Fruit fly (Drosophila melanogaster) whole organism, embryonic: ENCODE results near the gene TBC1D16.
A peak's percentile ranks its signal among the peaks of the same experiment; 100 is the strongest.

Experiments used
- Awh ChIP-seq: fragments of 200-800 bp; sonication (Bioruptor generic); IDR thresholded peaks from 2 replicates; pipeline ENCODE4, ENCODE4 v1.3.6; 2022; ENCODE audit warnings: missing biosample characterization, missing genetic modification characterization
- CG10959 ChIP-seq: fragments of 200-800 bp; sonication (Bioruptor generic); IDR thresholded peaks from 2 replicates; pipeline ENCODE4 v1.3.6; 2022; ENCODE audit warnings: missing biosample characterization, missing genetic modification characterization
- CG11456 ChIP-seq: fragments of 200-800 bp; sonication (Bioruptor generic); IDR thresholded peaks from 3 replicates; pipeline ENCODE4 v1.3.6; 2022; ENCODE audit warnings: missing biosample characterization, missing genetic modification characterization
- CG12155 ChIP-seq: fragments of 200-800 bp; sonication (Bioruptor generic); optimal IDR thresholded peaks from 3 replicates; lab custom pipeline; 2016; ENCODE audit warnings: missing biosample characterization, missing genetic modification characterization
- CG12391 ChIP-seq: fragments of 200-800 bp; sonication (Bioruptor generic); optimal IDR thresholded peaks from 3 replicates; lab custom pipeline; 2018; ENCODE audit warnings: missing biosample characterization, mild to moderate bottlenecking, missing genetic modification characterization, moderate library complexity
- CG14014 ChIP-seq: fragments of 200-800 bp; sonication (Bioruptor generic); IDR thresholded peaks from 2 replicates; pipeline ENCODE4 v1.3.6; 2022; ENCODE audit warnings: missing biosample characterization, missing genetic modification characterization
- CG31224 ChIP-seq: fragments of 200-800 bp; sonication (Bioruptor generic); IDR thresholded peaks from 2 replicates; pipeline ENCODE4 v1.3.6; 2022; ENCODE audit warnings: missing biosample characterization, missing genetic modification characterization
- CG31441 ChIP-seq: fragments of 200-800 bp; sonication (Bioruptor generic); IDR thresholded peaks from 2 replicates; pipeline ENCODE4 v1.3.6; 2022; ENCODE audit warnings: missing biosample characterization, missing genetic modification characterization
- CG3407 ChIP-seq: fragments of 200-800 bp; sonication (Bioruptor generic); optimal IDR thresholded peaks from 2 replicates; lab custom pipeline; 2018; ENCODE audit warnings: missing biosample characterization, mild to moderate bottlenecking, missing genetic modification characterization
- CG34224 ChIP-seq: fragments of 200-800 bp; sonication (Bioruptor generic); IDR thresholded peaks from 3 replicates; pipeline ENCODE4 v1.3.6; 2022; ENCODE audit warnings: missing biosample characterization, missing genetic modification characterization; ENCODE audit not compliant: partially characterized antibody
- CG34376 ChIP-seq: fragments of 200-800 bp; sonication (Bioruptor generic); optimal IDR thresholded peaks from 2 replicates; lab custom pipeline; 2018; ENCODE audit warnings: missing biosample characterization, mild to moderate bottlenecking, missing genetic modification characterization
- CG3847 ChIP-seq: fragments of 200-800 bp; sonication (Bioruptor generic); IDR thresholded peaks from 2 replicates; pipeline ENCODE4 v1.3.6; 2022; ENCODE audit warnings: missing biosample characterization, missing genetic modification characterization
- CG3995 ChIP-seq: fragments of 200-800 bp; sonication (Bioruptor generic); optimal IDR thresholded peaks from 3 replicates; lab custom pipeline; 2016; ENCODE audit warnings: missing biosample characterization, missing genetic modification characterization
- CG4282 ChIP-seq: fragments of 200-800 bp; sonication (Bioruptor generic); optimal IDR thresholded peaks from 2 replicates; lab custom pipeline; 2016; ENCODE audit warnings: missing biosample characterization, missing genetic modification characterization
- CG4328 ChIP-seq: fragments of 200-800 bp; sonication (Bioruptor generic); optimal IDR thresholded peaks from 3 replicates; lab custom pipeline; 2017; ENCODE audit warnings: missing biosample characterization, missing genetic modification reagents, missing genetic modification characterization
- CG6175 ChIP-seq: fragments of 200-800 bp; sonication (Bioruptor generic); IDR thresholded peaks from 3 replicates; pipeline ENCODE4 v1.3.6; 2022; ENCODE audit warnings: missing biosample characterization, missing genetic modification characterization
- CG8281 ChIP-seq: fragments of 200-800 bp; sonication (Bioruptor generic); optimal IDR thresholded peaks from 2 replicates; lab custom pipeline; 2018; ENCODE audit warnings: missing biosample characterization, mild to moderate bottlenecking, missing genetic modification characterization, moderate library complexity
- CG8290 ChIP-seq, 3 experiments: fragments of 200-800 bp; sonication (Bioruptor generic); optimal IDR thresholded peaks; 2 replicates each; lab custom pipeline; 2016 to 2019; ENCODE audit warnings: missing biosample characterization in 3 of 3, missing genetic modification characterization in 3 of 3, mild to moderate bottlenecking in 2 of 3, moderate library complexity in 1 of 3
- CG9215 ChIP-seq: fragments of 200-800 bp; sonication (Bioruptor generic); IDR thresholded peaks from 2 replicates; pipeline ENCODE4 v1.3.6; 2022; ENCODE audit warnings: missing biosample characterization, missing genetic modification characterization
- CG9797 ChIP-seq: fragments of 200-800 bp; sonication (Bioruptor generic); optimal IDR thresholded peaks from 3 replicates; lab custom pipeline; 2018; ENCODE audit warnings: missing biosample characterization, mild to moderate bottlenecking, missing genetic modification characterization
- Ets97D ChIP-seq: fragments of 200-800 bp; sonication (Bioruptor generic); optimal IDR thresholded peaks from 3 replicates; lab custom pipeline; 2016; ENCODE audit warnings: missing biosample characterization, missing genetic modification characterization
- Fer3 ChIP-seq: fragments of 200-800 bp; sonication (Bioruptor generic); optimal IDR thresholded peaks from 2 replicates; lab custom pipeline; 2018; ENCODE audit warnings: missing biosample characterization, mild to moderate bottlenecking, missing genetic modification characterization, moderate library complexity
- Gsc ChIP-seq: fragments of 200-800 bp; sonication (Bioruptor generic); IDR thresholded peaks from 2 replicates; pipeline ENCODE4 v1.3.6; 2022; ENCODE audit warnings: missing biosample characterization, missing genetic modification characterization
- Gug ChIP-seq: fragments of 200-800 bp; sonication (Bioruptor generic); IDR thresholded peaks from 4 replicates; pipeline ENCODE4 v1.3.6; 2022; ENCODE audit warnings: missing biosample characterization, missing genetic modification characterization
- H2.0 ChIP-seq: fragments of 200-800 bp; sonication (Bioruptor generic); IDR thresholded peaks from 2 replicates; pipeline ENCODE4 v1.3.6; 2022; ENCODE audit warnings: missing biosample characterization, missing genetic modification characterization
- HLH54F ChIP-seq: fragments of 200-800 bp; sonication (Bioruptor generic); optimal IDR thresholded peaks from 3 replicates; lab custom pipeline; 2016; ENCODE audit warnings: missing biosample characterization, missing genetic modification characterization
- Hand ChIP-seq: fragments of 200-800 bp; sonication (Bioruptor generic); optimal IDR thresholded peaks from 2 replicates; lab custom pipeline; 2017; ENCODE audit warnings: mild to moderate bottlenecking, missing biosample characterization, missing genetic modification reagents, missing genetic modification characterization
- Hr51 ChIP-seq, 2 experiments: fragments of 200-800 bp; sonication (Bioruptor generic); optimal IDR thresholded peaks; 2 replicates in 1 of 2; 3 replicates in 1 of 2; lab custom pipeline; 2016 to 2018; ENCODE audit warnings: missing biosample characterization in 2 of 2, missing genetic modification characterization in 2 of 2, mild to moderate bottlenecking in 1 of 2, moderate library complexity in 1 of 2
- NfI ChIP-seq: fragments of 200-800 bp; sonication (Bioruptor generic); optimal IDR thresholded peaks from 3 replicates; lab custom pipeline; 2018; ENCODE audit warnings: missing biosample characterization, mild to moderate bottlenecking, missing genetic modification characterization, moderate library complexity
- Sry-β ChIP-seq: fragments of 200-800 bp; sonication (Bioruptor generic); optimal IDR thresholded peaks from 2 replicates; lab custom pipeline; 2018; ENCODE audit warnings: missing biosample characterization, mild to moderate bottlenecking, missing genetic modification characterization, moderate library complexity
- Sry-δ ChIP-seq: fragments of 200-800 bp; sonication (Bioruptor generic); optimal IDR thresholded peaks from 2 replicates; lab custom pipeline; 2016; ENCODE audit warnings: missing biosample characterization, missing genetic modification characterization
- ap ChIP-seq: fragments of 200-800 bp; sonication (Bioruptor generic); IDR thresholded peaks from 2 replicates; pipeline ENCODE4 v1.3.6; 2022; ENCODE audit warnings: missing biosample characterization, missing genetic modification characterization
- br ChIP-seq: fragments of >200 bp; optimal IDR thresholded peaks from 2 replicates; lab custom pipeline; 2017
- cas ChIP-seq: fragments of 200-800 bp; sonication (Bioruptor generic); IDR thresholded peaks from 2 replicates; pipeline ENCODE4 v1.3.6; 2022; ENCODE audit warnings: missing biosample characterization, missing genetic modification characterization
- dmrt99B ChIP-seq: fragments of 200-800 bp; sonication (Bioruptor generic); optimal IDR thresholded peaks from 2 replicates; lab custom pipeline; 2018; ENCODE audit warnings: missing biosample characterization, mild to moderate bottlenecking, missing genetic modification characterization, moderate library complexity
- ems ChIP-seq: fragments of 200-800 bp; sonication (Bioruptor generic); optimal IDR thresholded peaks from 3 replicates; lab custom pipeline; 2016; ENCODE audit warnings: missing biosample characterization, missing genetic modification characterization
- fru ChIP-seq: fragments of >200 bp; optimal IDR thresholded peaks from 2 replicates; lab custom pipeline; 2017
- hkb ChIP-seq, 2 experiments: fragments of 200-800 bp in 1 of 2; fragments of >200 bp in 1 of 2; sonication (Bioruptor generic) in 1 of 2; IDR thresholded peaks in 1 of 2; optimal IDR thresholded peaks in 1 of 2; 2 replicates each; pipeline versions ENCODE4 v1.3.6 to Lab custom; 2017 to 2022; ENCODE audit warnings: missing biosample characterization in 1 of 2, missing genetic modification characterization in 1 of 2
- pan ChIP-seq, 4 experiments: fragments of >200 bp in 3 of 4; fragments of 200-800 bp in 1 of 4; sonication (Bioruptor generic) in 1 of 4; optimal IDR thresholded peaks in 3 of 4; IDR thresholded peaks in 1 of 4; 2 replicates each; pipeline versions ENCODE4 v1.3.6 to Lab custom; 2017 to 2022; ENCODE audit warnings: missing biosample characterization in 2 of 4, missing genetic modification characterization in 2 of 4, mixed read lengths in 1 of 4
- peb ChIP-seq: fragments of 200-800 bp; sonication (Bioruptor generic); IDR thresholded peaks from 2 replicates; pipeline ENCODE4 v1.3.6; 2022; ENCODE audit warnings: missing biosample characterization, missing genetic modification characterization
- slp2 ChIP-seq: fragments of 200-800 bp; sonication (Bioruptor generic); optimal IDR thresholded peaks from 2 replicates; lab custom pipeline; 2016; ENCODE audit warnings: missing biosample characterization, missing genetic modification characterization
- trh ChIP-seq: fragments of 200-800 bp; sonication (Bioruptor generic); optimal IDR thresholded peaks from 2 replicates; lab custom pipeline; 2016; ENCODE audit warnings: missing biosample characterization, missing genetic modification characterization
- wdn ChIP-seq: fragments of 200-800 bp; sonication (Bioruptor generic); IDR thresholded peaks from 2 replicates; pipeline ENCODE4 v1.3.6; 2022; ENCODE audit warnings: missing biosample characterization, missing genetic modification characterization
- zf30C ChIP-seq: fragments of 200-800 bp; sonication (Bioruptor generic); optimal IDR thresholded peaks from 3 replicates; lab custom pipeline; 2018; ENCODE audit warnings: missing biosample characterization, mild to moderate bottlenecking, missing genetic modification characterization

TBC1D16 gene

dm6 chr2L:10430802-10431476 is 4.5 kb downstream of the TBC1D16 start, which contains the start of the genes Bug22 and TfIIB (continued):
- TF ChIP-seq CG6175 (GFP tag; lab: Robert Waterston, UW): no peak
- peak; percentile 73 for TF ChIP-seq CG3847
- TF ChIP-seq slp2 (GFP tag; lab: Kevin White, UChicago): peak; percentile 57
- TF ChIP-seq CG12391 (tag; lab: Kevin White, UChicago): peak; percentile 88
- TF ChIP-seq br (lab: Kevin White, UChicago): no peak
- TF ChIP-seq Gug (GFP tag; lab: Robert Waterston, UW): peak; percentile 65; the same call in 2 of the 4 replicates
- TF ChIP-seq CG8281: no peak
- peak; percentile 52 for TF ChIP-seq ems (GFP tag; lab: Kevin White, UChicago)
- TF ChIP-seq peb (GFP tag; lab: Robert Waterston, UW): no peak
- TF ChIP-seq dmrt99B: no peak
- TF ChIP-seq Sry-β (GFP tag; lab: Kevin White, UChicago): peak; percentile 8
- TF ChIP-seq H2.0 (GFP tag; lab: Robert Waterston, UW): peak; percentile 64
- TF ChIP-seq trh (GFP tag; lab: Kevin White, UChicago): peak; percentile 24
- peak; percentile 32 for TF ChIP-seq CG9797 (GFP tag; lab: Kevin White, UChicago)
- TF ChIP-seq fru (lab: Kevin White, UChicago): no peak
- TF ChIP-seq Awh (GFP tag; lab: Robert Waterston, UW): 0 out of 2 replicates have a peak, but pooled peaks have one; percentile 37
- no peak for TF ChIP-seq CG9215 (GFP tag; lab: Robert Waterston, UW)
- no peak for TF ChIP-seq Hand (GFP tag; lab: Kevin White, UChicago)
- TF ChIP-seq CG4328: peak; percentile 44
- no peak for TF ChIP-seq zf30C (GFP tag; lab: Kevin White, UChicago)
- TF ChIP-seq wdn: peak; percentile 39; the same call in 1 of the 2 replicates
- TF ChIP-seq cas (GFP tag; lab: Robert Waterston, UW): no peak
- TF ChIP-seq CG10959 (GFP tag; lab: Robert Waterston, UW): no peak
- peak; percentile 70 for TF ChIP-seq Fer3
- TF ChIP-seq CG34224 (GFP tag; lab: Robert Waterston, UW): 0 out of 3 replicates have a peak, but pooled peaks have one; percentile 8
- peak; percentile 79 for TF ChIP-seq CG31441
- peak; percentile 38; the same call in 1 of the 2 replicates for TF ChIP-seq CG31224 (GFP tag; lab: Robert Waterston, UW)
- TF ChIP-seq ap (GFP tag; lab: Robert Waterston, UW): no peak
- TF ChIP-seq NfI (GFP tag; lab: Kevin White, UChicago): peak; percentile 82
- peak; percentile 74 for TF ChIP-seq Sry-δ
- peak; percentile 83 for TF ChIP-seq HLH54F (GFP tag; lab: Kevin White, UChicago)
- peak; percentile 72 for TF ChIP-seq CG12155 (GFP tag; lab: Kevin White, UChicago)
- TF ChIP-seq Hr51 (GFP tag; optimal IDR thresholded peaks at IDR 0.05; lab: Kevin White, UChicago): peak; percentile 75 to 76
- peak; percentile 17 for TF ChIP-seq CG3995 (GFP tag; lab: Kevin White, UChicago)
- TF ChIP-seq CG11456: peak; percentile 90
- peak; percentile 71 for TF ChIP-seq CG14014 (GFP tag; lab: Robert Waterston, UW)
- peak; percentile 78 for TF ChIP-seq CG8290 (GFP tag; optimal IDR thresholded peaks at IDR 0.05; lab: Kevin White, UChicago)
- peak; percentile 90 to 92 for TF ChIP-seq CG8290 (tag; optimal IDR thresholded peaks at IDR 0.05; lab: Kevin White, UChicago)
- no peak for TF ChIP-seq pan (optimal IDR thresholded peaks at IDR 0.05; lab: Kevin White, UChicago)
- TF ChIP-seq pan (GFP tag; optimal IDR thresholded peaks at IDR 0.05 in 1 of 2, IDR thresholded peaks at IDR 0.05 in 1 of 2): peak in 1 of 2 experiments; percentile 76
- no peak for TF ChIP-seq Gsc (GFP tag; lab: Robert Waterston, UW)
- TF ChIP-seq hkb (optimal IDR thresholded peaks at IDR 0.05; lab: Kevin White, UChicago): no peak
- TF ChIP-seq hkb (GFP tag; IDR thresholded peaks at IDR 0.05; lab: Robert Waterston, UW): peak; percentile 75
- peak; percentile 18 for TF ChIP-seq CG3407 (GFP tag; lab: Kevin White, UChicago)
- peak; percentile 26 for TF ChIP-seq CG4282 (GFP tag; lab: Kevin White, UChicago)
- TF ChIP-seq CG34376 (GFP tag; lab: Kevin White, UChicago): peak; percentile 41
- peak; percentile 70 for TF ChIP-seq Ets97D (GFP tag; lab: Kevin White, UChicago)
- TF ChIP-seq, all 482 proteins: peak for 293
